Fruit fly (Drosophila melanogaster) whole organism, embryonic: ENCODE results near the gene Ire1.

Experiments
- Atf-2 ChIP-seq: fragments of 200-800 bp; sonication (Bioruptor generic); optimal IDR thresholded peaks from 2 replicates; lab custom pipeline; 2016; ENCODE audit warnings: missing biosample characterization, missing genetic modification characterization
- Bdp1 ChIP-seq: fragments of 200-800 bp; sonication (Bioruptor generic); optimal IDR thresholded peaks from 3 replicates; lab custom pipeline; 2016; ENCODE audit warnings: missing biosample characterization, missing genetic modification characterization
- CG11093 ChIP-seq: fragments of 200-800 bp; sonication (Bioruptor generic); IDR thresholded peaks from 3 replicates; pipeline ENCODE4 v1.3.6; 2022; ENCODE audit warnings: missing biosample characterization, missing genetic modification characterization
- CG11560 ChIP-seq: fragments of 200-800 bp; sonication (Bioruptor generic); IDR thresholded peaks from 3 replicates; pipeline ENCODE4 v1.3.6; 2022; ENCODE audit warnings: missing biosample characterization, missing genetic modification characterization
- CG12769 ChIP-seq: fragments of 200-800 bp; sonication (Bioruptor generic); optimal IDR thresholded peaks from 2 replicates; lab custom pipeline; 2019; ENCODE audit warnings: missing biosample characterization, mild to moderate bottlenecking, missing genetic modification characterization, moderate library complexity
- CG13287 ChIP-seq: fragments of 200-800 bp; sonication (Bioruptor generic); IDR thresholded peaks from 2 replicates; pipeline ENCODE4 v1.3.6; 2022; ENCODE audit warnings: missing biosample characterization, missing genetic modification characterization; ENCODE audit not compliant: partially characterized antibody
- CG17186 ChIP-seq: fragments of 200-800 bp; sonication (Bioruptor generic); optimal IDR thresholded peaks from 3 replicates; lab custom pipeline; 2017; ENCODE audit warnings: missing biosample characterization, missing genetic modification reagents, missing genetic modification characterization
- CG18476 ChIP-seq: fragments of 200-800 bp; sonication (Bioruptor generic); optimal IDR thresholded peaks from 2 replicates; lab custom pipeline; 2016; ENCODE audit warnings: missing biosample characterization, mild to moderate bottlenecking, missing genetic modification characterization
- CG2129 ChIP-seq: fragments of 200-800 bp; sonication (Bioruptor generic); IDR thresholded peaks from 2 replicates; pipeline ENCODE4 v1.3.6; 2022; ENCODE audit warnings: missing biosample characterization, missing genetic modification characterization; ENCODE audit not compliant: partially characterized antibody
- CG3407 ChIP-seq: fragments of 200-800 bp; sonication (Bioruptor generic); optimal IDR thresholded peaks from 2 replicates; lab custom pipeline; 2018; ENCODE audit warnings: missing biosample characterization, mild to moderate bottlenecking, missing genetic modification characterization
- CG4360 ChIP-seq: fragments of 200-800 bp; sonication (Bioruptor generic); IDR thresholded peaks from 2 replicates; pipeline ENCODE4 v1.3.6; 2022; ENCODE audit warnings: missing biosample characterization, missing genetic modification characterization
- CG5953 ChIP-seq: fragments of 200-800 bp; sonication (Bioruptor generic); IDR thresholded peaks from 2 replicates; pipeline ENCODE4 v1.3.6; 2022; ENCODE audit warnings: missing biosample characterization, missing genetic modification characterization
- CG6254 ChIP-seq: fragments of 200-800 bp; sonication (Bioruptor generic); optimal IDR thresholded peaks from 3 replicates; lab custom pipeline; 2017; ENCODE audit warnings: mild to moderate bottlenecking, missing biosample characterization, missing genetic modification reagents, missing genetic modification characterization
- CG7786 ChIP-seq: fragments of 200-800 bp; sonication (Bioruptor generic); optimal IDR thresholded peaks from 2 replicates; lab custom pipeline; 2016; ENCODE audit warnings: missing biosample characterization, missing genetic modification characterization
- CG9609 ChIP-seq: fragments of 200-800 bp; sonication (Bioruptor generic); optimal IDR thresholded peaks from 3 replicates; lab custom pipeline; 2016; ENCODE audit warnings: missing biosample characterization, missing genetic modification characterization
- CG9797 ChIP-seq: fragments of 200-800 bp; sonication (Bioruptor generic); optimal IDR thresholded peaks from 3 replicates; lab custom pipeline; 2018; ENCODE audit warnings: missing biosample characterization, mild to moderate bottlenecking, missing genetic modification characterization
- CHES-1-like ChIP-seq: fragments of 200-800 bp; sonication (Bioruptor generic); optimal IDR thresholded peaks from 2 replicates; lab custom pipeline; 2016; ENCODE audit warnings: missing biosample characterization, missing genetic modification characterization
- Dfd ChIP-seq, 2 experiments: fragments of >200 bp; optimal IDR thresholded peaks; 2 replicates each; lab custom pipeline; 2017; ENCODE audit warnings: missing biosample characterization in 2 of 2, missing genetic modification characterization in 2 of 2
- Doc3 ChIP-seq: fragments of 200-800 bp; sonication (Bioruptor generic); IDR thresholded peaks from 3 replicates; pipeline ENCODE4 v1.3.6; 2022; ENCODE audit warnings: missing biosample characterization, missing genetic modification characterization; ENCODE audit not compliant: partially characterized antibody
- Dp ChIP-seq: fragments of 200-800 bp; sonication (Bioruptor generic); optimal IDR thresholded peaks from 2 replicates; lab custom pipeline; 2018; ENCODE audit warnings: missing biosample characterization, mild to moderate bottlenecking, missing genetic modification characterization, moderate library complexity
- Dref ChIP-seq: fragments of 200-800 bp; sonication (Bioruptor generic); IDR thresholded peaks from 2 replicates; pipeline ENCODE4 v1.3.6; 2022; ENCODE audit warnings: missing biosample characterization, missing genetic modification characterization
- E2f2 ChIP-seq: fragments of 200-800 bp; sonication (Bioruptor generic); IDR thresholded peaks from 2 replicates; pipeline ENCODE4 v1.3.6; 2022; ENCODE audit warnings: missing biosample characterization, missing genetic modification characterization
- Elba2 ChIP-seq: fragments of 200-800 bp; sonication (Bioruptor generic); optimal IDR thresholded peaks from 3 replicates; lab custom pipeline; 2016; ENCODE audit warnings: missing biosample characterization, missing genetic modification characterization
- HHEX ChIP-seq: fragments of 200-800 bp; sonication (Bioruptor generic); optimal IDR thresholded peaks from 3 replicates; lab custom pipeline; 2017; ENCODE audit warnings: missing biosample characterization, mild to moderate bottlenecking, missing genetic modification characterization, missing genetic modification reagents
- Hmx ChIP-seq: fragments of 200-800 bp; sonication (Bioruptor generic); optimal IDR thresholded peaks from 2 replicates; lab custom pipeline; 2016; ENCODE audit warnings: missing biosample characterization, missing genetic modification characterization
- Lhr ChIP-seq: fragments of 200-800 bp; sonication (Bioruptor generic); optimal IDR thresholded peaks from 3 replicates; lab custom pipeline; 2017; ENCODE audit warnings: mild to moderate bottlenecking, missing biosample characterization, missing genetic modification reagents, missing genetic modification characterization
- NfI ChIP-seq: fragments of 200-800 bp; sonication (Bioruptor generic); optimal IDR thresholded peaks from 3 replicates; lab custom pipeline; 2018; ENCODE audit warnings: missing biosample characterization, mild to moderate bottlenecking, missing genetic modification characterization, moderate library complexity
- Oaz ChIP-seq: fragments of 200-800 bp; sonication (Bioruptor generic); IDR thresholded peaks from 2 replicates; pipeline ENCODE4 v1.3.6; 2022; ENCODE audit warnings: missing biosample characterization, missing genetic modification characterization
- Pdp1 ChIP-seq, 2 experiments: fragments of 200-800 bp; sonication (Bioruptor generic); optimal IDR thresholded peaks; 3 replicates each; lab custom pipeline; 2016; ENCODE audit warnings: missing biosample characterization in 2 of 2, missing genetic modification characterization in 2 of 2, mild to moderate bottlenecking in 1 of 2, moderate library complexity in 1 of 2
- Side ChIP-seq: fragments of 200-800 bp; sonication (Bioruptor generic); optimal IDR thresholded peaks from 2 replicates; lab custom pipeline; 2016; ENCODE audit warnings: missing biosample characterization, missing genetic modification characterization
- Stat92E ChIP-seq, 3 experiments: fragments of >200 bp in 2 of 3; fragments of 200-800 bp in 1 of 3; sonication (Bioruptor generic) in 1 of 3; optimal IDR thresholded peaks; 2 replicates each; lab custom pipeline; 2017 to 2019; ENCODE audit warnings: missing biosample characterization in 3 of 3, missing genetic modification characterization in 3 of 3, mild to moderate bottlenecking in 1 of 3, moderate library complexity in 1 of 3
- ash1 ChIP-seq: fragments of 200-800 bp; sonication (Bioruptor generic); optimal IDR thresholded peaks from 2 replicates; lab custom pipeline; 2018; ENCODE audit warnings: missing biosample characterization, mild to moderate bottlenecking, missing genetic modification characterization
- bcd ChIP-seq: fragments of 200-800 bp; sonication (Bioruptor generic); optimal IDR thresholded peaks from 2 replicates; lab custom pipeline; 2017; ENCODE audit warnings: missing biosample characterization, mild to moderate bottlenecking, missing genetic modification characterization
- cad ChIP-seq: fragments of >200 bp; optimal IDR thresholded peaks from 2 replicates; lab custom pipeline; 2017; ENCODE audit warnings: missing biosample characterization, missing genetic modification characterization
- gce ChIP-seq: fragments of 200-800 bp; sonication (Bioruptor generic); IDR thresholded peaks from 3 replicates; pipeline ENCODE4 v1.3.6; 2022; ENCODE audit warnings: missing biosample characterization, missing genetic modification characterization
- gt ChIP-seq: fragments of 200-800 bp; sonication (Bioruptor generic); IDR thresholded peaks from 2 replicates; pipeline ENCODE4 v1.3.6; 2022; ENCODE audit warnings: missing biosample characterization, missing genetic modification characterization
- lola ChIP-seq, 3 experiments: fragments of >200 bp in 2 of 3; fragments of 200-800 bp in 1 of 3; sonication (Bioruptor generic) in 1 of 3; optimal IDR thresholded peaks; 2 replicates each; lab custom pipeline; 2017 to 2019; ENCODE audit warnings: missing biosample characterization in 3 of 3, missing genetic modification characterization in 3 of 3, mild to moderate bottlenecking in 1 of 3, moderate library complexity in 1 of 3
- nerfin-1 ChIP-seq: fragments of 200-800 bp; sonication (Bioruptor generic); optimal IDR thresholded peaks from 3 replicates; lab custom pipeline; 2019; ENCODE audit warnings: missing biosample characterization, mild to moderate bottlenecking, missing genetic modification characterization, moderate library complexity
- nom ChIP-seq: fragments of 200-800 bp; sonication (Bioruptor generic); optimal IDR thresholded peaks from 2 replicates; lab custom pipeline; 2017; ENCODE audit warnings: missing biosample characterization, missing genetic modification characterization, mild to moderate bottlenecking, moderate library complexity, missing genetic modification reagents
- pan ChIP-seq, 4 experiments: fragments of >200 bp in 3 of 4; fragments of 200-800 bp in 1 of 4; sonication (Bioruptor generic) in 1 of 4; optimal IDR thresholded peaks in 3 of 4; IDR thresholded peaks in 1 of 4; 2 replicates each; pipeline versions ENCODE4 v1.3.6 to Lab custom; 2017 to 2022; ENCODE audit warnings: missing biosample characterization in 2 of 4, missing genetic modification characterization in 2 of 4, mixed read lengths in 1 of 4
- pros ChIP-seq: fragments of 200-800 bp; sonication (Bioruptor generic); optimal IDR thresholded peaks from 3 replicates; lab custom pipeline; 2019; ENCODE audit warnings: missing biosample characterization, mild to moderate bottlenecking, missing genetic modification characterization, moderate library complexity
- pum ChIP-seq: fragments of 200-800 bp; sonication (Bioruptor generic); optimal IDR thresholded peaks from 2 replicates; lab custom pipeline; 2016; ENCODE audit warnings: missing biosample characterization, missing genetic modification characterization
- ranshi ChIP-seq: fragments of 200-800 bp; sonication (Bioruptor generic); IDR thresholded peaks from 2 replicates; pipeline ENCODE4 v1.3.6; 2022; ENCODE audit warnings: missing biosample characterization, missing genetic modification characterization
- sens-2 ChIP-seq: fragments of 200-800 bp; sonication (Bioruptor generic); IDR thresholded peaks from 2 replicates; pipeline ENCODE4 v1.3.6; 2022; ENCODE audit warnings: missing biosample characterization, missing genetic modification characterization
- sima ChIP-seq: fragments of 200-800 bp; sonication (Bioruptor generic); optimal IDR thresholded peaks from 2 replicates; lab custom pipeline; 2016; ENCODE audit warnings: missing biosample characterization, missing genetic modification characterization
- toy ChIP-seq: fragments of 200-800 bp; sonication (Bioruptor generic); IDR thresholded peaks from 2 replicates; pipeline ENCODE4 v1.3.6; 2022; ENCODE audit warnings: missing biosample characterization, missing genetic modification characterization
- twi ChIP-seq: fragments of 200-800 bp; optimal IDR thresholded peaks from 2 replicates; lab custom pipeline; 2019; ENCODE audit warnings: missing biosample characterization, mild to moderate bottlenecking, missing genetic modification characterization, moderate library complexity
- wek ChIP-seq: fragments of 200-800 bp; sonication (Bioruptor generic); optimal IDR thresholded peaks from 3 replicates; lab custom pipeline; 2018; ENCODE audit warnings: missing biosample characterization, mild to moderate bottlenecking, missing genetic modification characterization, moderate library complexity
- zfh1 ChIP-seq: fragments of 200-800 bp; sonication (Bioruptor generic); IDR thresholded peaks from 3 replicates; pipeline ENCODE4 v1.3.6; 2022; ENCODE audit warnings: missing biosample characterization, missing genetic modification characterization
- zfh2 ChIP-seq: fragments of 200-800 bp; sonication (Bioruptor generic); optimal IDR thresholded peaks from 2 replicates; lab custom pipeline; 2016; ENCODE audit warnings: missing biosample characterization, missing genetic modification characterization

Ire1 gene

DNA sequence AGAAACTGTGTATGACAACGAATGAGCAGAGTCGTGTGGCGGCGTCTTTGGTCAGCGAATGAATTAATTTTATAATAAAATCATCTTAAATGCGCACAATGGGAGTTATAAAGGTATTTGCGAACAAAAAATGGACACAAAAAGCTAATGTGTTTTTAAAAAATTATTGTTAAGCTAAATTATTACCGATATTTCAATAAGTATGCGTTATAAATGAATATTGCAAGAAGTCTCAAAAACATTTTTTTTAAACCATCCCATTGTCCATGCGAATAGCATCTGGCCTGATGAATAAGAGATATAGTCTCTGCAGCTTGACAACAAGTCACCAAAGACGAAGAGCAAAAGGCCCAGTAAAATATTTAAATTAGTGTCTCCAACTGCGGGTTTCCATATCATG is 30.1 kb downstream of the Ire1 start (continued):
- peak; percentile 17 for TF ChIP-seq nerfin-1 (tag; lab: Kevin White, UChicago)
- TF ChIP-seq Stat92E (GFP tag; optimal IDR thresholded peaks at IDR 0.05; lab: Kevin White, UChicago), result no peak
- TF ChIP-seq zfh2 (GFP tag; lab: Kevin White, UChicago), result peak; percentile 29
- TF ChIP-seq CG2129 (GFP tag; lab: Robert Waterston, UW), result no peak
- TF ChIP-seq Dref (GFP tag; lab: Robert Waterston, UW), result no peak
- TF ChIP-seq CG9797 (GFP tag; lab: Kevin White, UChicago), result no peak
- TF ChIP-seq CG3407 (GFP tag; lab: Kevin White, UChicago), result peak; percentile 49
- no peak for TF ChIP-seq CG11560
- peak; percentile 9 for TF ChIP-seq wek (GFP tag; lab: Kevin White, UChicago)
- TF ChIP-seq CHES-1-like (GFP tag; lab: Kevin White, UChicago), result no peak
- peak; percentile 54 for TF ChIP-seq HHEX (GFP tag; lab: Kevin White, UChicago)
- no peak for TF ChIP-seq gt (GFP tag; lab: Robert Waterston, UW)
- TF ChIP-seq pros (GFP tag; lab: Kevin White, UChicago), result peak; percentile 52
- peak; percentile 58; the same call in 2 of the 3 replicates for TF ChIP-seq zfh1 (GFP tag; lab: Robert Waterston, UW)
- TF ChIP-seq CG18476, result no peak
- TF ChIP-seq Lhr (GFP tag; lab: Kevin White, UChicago), result no peak
- TF ChIP-seq Elba2 (GFP tag; lab: Kevin White, UChicago), result no peak
- peak; percentile 31 for TF ChIP-seq pum (GFP tag; lab: Kevin White, UChicago)
- no peak for TF ChIP-seq lola (GFP tag; optimal IDR thresholded peaks at IDR 0.05; lab: Kevin White, UChicago)
- TF ChIP-seq Oaz (GFP tag; lab: Robert Waterston, UW), result peak; percentile 64; the same call in 1 of the 2 replicates
- peak; percentile 39 for TF ChIP-seq CG7786 (GFP tag; lab: Kevin White, UChicago)
- TF ChIP-seq ash1 (GFP tag; lab: Kevin White, UChicago), result no peak
- peak; percentile 63; the same call in 1 of the 2 replicates for TF ChIP-seq CG5953 (GFP tag; lab: Robert Waterston, UW)
- no peak for TF ChIP-seq cad (GFP tag; lab: Kevin White, UChicago)
- no peak for TF ChIP-seq E2f2 (GFP tag; lab: Robert Waterston, UW)
- no peak for TF ChIP-seq CG4360
- 0 out of 2 replicates have a peak, but pooled peaks have one; percentile 40 for TF ChIP-seq ranshi (GFP tag; lab: Robert Waterston, UW)
- TF ChIP-seq NfI (GFP tag; lab: Kevin White, UChicago), result peak; percentile 34
- TF ChIP-seq twi, result no peak
- no peak for TF ChIP-seq gce (GFP tag; lab: Robert Waterston, UW)
- TF ChIP-seq sima (GFP tag; lab: Kevin White, UChicago), result no peak
- no peak for TF ChIP-seq CG9609 (GFP tag; lab: Kevin White, UChicago)
- no peak for TF ChIP-seq nom (GFP tag; lab: Kevin White, UChicago)
- TF ChIP-seq Pdp1 (GFP tag; optimal IDR thresholded peaks at IDR 0.05; lab: Kevin White, UChicago), result peak; percentile 46 to 60
- no peak for TF ChIP-seq CG11093 (GFP tag; lab: Robert Waterston, UW)
- TF ChIP-seq CG13287 (GFP tag; lab: Robert Waterston, UW), result no peak
- no peak for TF ChIP-seq CG17186 (GFP tag; lab: Kevin White, UChicago)
- TF ChIP-seq Doc3, result no peak
- no peak for TF ChIP-seq Dfd (GFP tag; optimal IDR thresholded peaks at IDR 0.05; lab: Kevin White, UChicago)
- TF ChIP-seq CG12769, result peak; percentile 46
- TF ChIP-seq Dp (GFP tag; lab: Kevin White, UChicago), result no peak
- TF ChIP-seq Bdp1 (GFP tag; lab: Kevin White, UChicago), result no peak
- no peak for TF ChIP-seq Hmx (GFP tag; lab: Kevin White, UChicago)
- TF ChIP-seq Side, result peak; percentile 16
- TF ChIP-seq CG6254 (GFP tag; lab: Kevin White, UChicago), result no peak
- no peak for TF ChIP-seq Atf-2 (GFP tag; lab: Kevin White, UChicago)
- TF ChIP-seq toy (GFP tag; lab: Robert Waterston, UW), result 0 out of 2 replicates have a peak, but pooled peaks have one; percentile 7
- TF ChIP-seq pan (optimal IDR thresholded peaks at IDR 0.05; lab: Kevin White, UChicago), result no peak
- peak in 1 of 2 experiments; percentile 87 for TF ChIP-seq pan (GFP tag; optimal IDR thresholded peaks at IDR 0.05 in 1 of 2, IDR thresholded peaks at IDR 0.05 in 1 of 2)
- peak; percentile 62 for TF ChIP-seq bcd (GFP tag; lab: Kevin White, UChicago)
- TF ChIP-seq sens-2, result no peak
